Worm (Caenorhabditis elegans) whole organism, L1 larva: ENCODE measurements around the gene psmd-9.

Source experiments
- C04F5.9 ChIP-seq: sonication (generic microtip); optimal IDR thresholded peaks from 2 replicates; lab custom pipeline; 2016; ENCODE audit warnings: missing genetic modification characterization, missing compliant biosample characterization
- C16A3.4 ChIP-seq: fragments of 150-350 bp; optimal IDR thresholded peaks from 2 replicates; lab custom pipeline; 2014; ENCODE audit warnings: missing biosample characterization, missing genetic modification characterization
- aly-2 ChIP-seq: fragments of 150-350 bp; optimal IDR thresholded peaks from 2 replicates; lab custom pipeline; 2014; ENCODE audit warnings: missing biosample characterization, missing genetic modification characterization
- ama-1 ChIP-seq: fragments of 150-350 bp; optimal IDR thresholded peaks from 2 replicates; lab custom pipeline; 2014
- ceh-8 ChIP-seq: fragments of 200-800 bp; sonication (Bioruptor generic); optimal IDR thresholded peaks from 2 replicates; lab custom pipeline; 2018; ENCODE audit warnings: mild to moderate bottlenecking, missing genetic modification characterization, moderate library complexity, missing compliant biosample characterization
- ces-1 ChIP-seq: fragments of 150-350 bp; optimal IDR thresholded peaks from 2 replicates; lab custom pipeline; 2014; ENCODE audit warnings: missing biosample characterization, missing genetic modification reagents, missing genetic modification characterization
- dsc-1 ChIP-seq: sonication (generic microtip); optimal IDR thresholded peaks from 2 replicates; lab custom pipeline; 2016; ENCODE audit warnings: mild to moderate bottlenecking, missing genetic modification characterization, missing compliant biosample characterization
- efl-1 ChIP-seq, 4 experiments: fragments of 150-350 bp; optimal IDR thresholded peaks in 3 of 4; peaks in 1 of 4; 1 replicate in 1 of 4; 2 replicates in 3 of 4; lab custom pipeline; 2014; ENCODE audit warnings: missing biosample characterization in 2 of 4, missing genetic modification characterization in 2 of 4, missing genetic modification reagents in 2 of 4
- egl-13 ChIP-seq: sonication (generic microtip); optimal IDR thresholded peaks from 2 replicates; lab custom pipeline; 2016; ENCODE audit warnings: missing genotype, missing genetic modification reagents, missing genetic modification characterization, missing compliant biosample characterization
- elt-3 ChIP-seq, 6 experiments: fragments of 150-350 bp in 1 of 6; sonication (generic microtip); optimal IDR thresholded peaks; 2 replicates each; lab custom pipeline; 2017 to 2018; ENCODE audit warnings: missing biosample characterization in 6 of 6, missing genetic modification characterization in 6 of 6, inconsistent platforms in 1 of 6
- fkh-8 ChIP-seq: sonication (generic microtip); optimal IDR thresholded peaks from 2 replicates; lab custom pipeline; 2016; ENCODE audit warnings: mild to moderate bottlenecking, missing genetic modification characterization, missing compliant biosample characterization
- hlh-4 ChIP-seq: sonication (generic microtip); optimal IDR thresholded peaks from 2 replicates; lab custom pipeline; 2016; ENCODE audit warnings: mild to moderate bottlenecking, missing genetic modification characterization, missing compliant biosample characterization
- jun-1 ChIP-seq: fragments of 150-350 bp; optimal IDR thresholded peaks from 2 replicates; lab custom pipeline; 2014; ENCODE audit warnings: missing biosample characterization, missing genetic modification reagents, missing genetic modification characterization
- lin-13 ChIP-seq: fragments of 150-350 bp; optimal IDR thresholded peaks from 2 replicates; lab custom pipeline; 2014; ENCODE audit warnings: missing biosample characterization, missing genetic modification reagents, missing genetic modification characterization
- lin-14 ChIP-seq: fragments of 200-800 bp; sonication (Bioruptor generic); optimal IDR thresholded peaks from 2 replicates; lab custom pipeline; 2018; ENCODE audit warnings: mild to moderate bottlenecking, missing genetic modification characterization, moderate library complexity, missing compliant biosample characterization
- lin-15B ChIP-seq: fragments of 150-350 bp; sonication (generic microtip); optimal IDR thresholded peaks from 3 replicates; lab custom pipeline; 2014; ENCODE audit warnings: missing biosample characterization, missing genetic modification characterization
- lin-35 ChIP-seq, 2 experiments: fragments of 150-350 bp; optimal IDR thresholded peaks; 2 replicates each; lab custom pipeline; 2014; ENCODE audit warnings: missing biosample characterization in 2 of 2, missing genetic modification characterization in 2 of 2, missing genetic modification reagents in 2 of 2
- mep-1 ChIP-seq: fragments of 150-350 bp; optimal IDR thresholded peaks from 2 replicates; lab custom pipeline; 2014; ENCODE audit warnings: missing biosample characterization, missing genetic modification characterization
- nhr-71 ChIP-seq: sonication (generic microtip); optimal IDR thresholded peaks from 2 replicates; lab custom pipeline; 2016; ENCODE audit warnings: mild to moderate bottlenecking, missing genetic modification characterization, moderate library complexity, missing compliant biosample characterization
- nhr-77 ChIP-seq: fragments of 150-350 bp; optimal IDR thresholded peaks from 2 replicates; lab custom pipeline; 2014; ENCODE audit warnings: missing biosample characterization, missing genetic modification characterization
- pag-3 ChIP-seq: sonication (generic microtip); optimal IDR thresholded peaks from 2 replicates; lab custom pipeline; 2017; ENCODE audit warnings: missing genetic modification characterization, mild to moderate bottlenecking, missing compliant biosample characterization, antibody characterized with exemption, borderline replicate concordance; ENCODE audit not compliant: insufficient read depth
- snpc-4 ChIP-seq: fragments of 150-350 bp; optimal IDR thresholded peaks from 2 replicates; lab custom pipeline; 2014; ENCODE audit warnings: missing biosample characterization, missing genetic modification characterization
- snu-23 ChIP-seq: sonication (generic microtip); optimal IDR thresholded peaks from 2 replicates; lab custom pipeline; 2016; ENCODE audit warnings: missing genetic modification characterization, missing compliant biosample characterization
- swsn-7 ChIP-seq: sonication (generic microtip); optimal IDR thresholded peaks from 2 replicates; lab custom pipeline; 2016; ENCODE audit warnings: missing genetic modification characterization, missing compliant biosample characterization
- tbx-2 ChIP-seq: sonication (generic microtip); optimal IDR thresholded peaks from 2 replicates; lab custom pipeline; 2016; ENCODE audit warnings: missing genetic modification characterization, missing compliant biosample characterization
- tlp-1 ChIP-seq: fragments of 150-350 bp; optimal IDR thresholded peaks from 2 replicates; lab custom pipeline; 2014; ENCODE audit warnings: missing biosample characterization, missing genetic modification characterization
- unc-86 ChIP-seq: sonication (generic microtip); optimal IDR thresholded peaks from 2 replicates; lab custom pipeline; 2016; ENCODE audit warnings: missing genetic modification characterization, missing compliant biosample characterization
- unc-98 ChIP-seq: fragments of 200-800 bp; sonication (Bioruptor generic); IDR thresholded peaks from 2 replicates; pipeline ENCODE4 v1.3.6; 2022; ENCODE audit warnings: missing genetic modification characterization, missing compliant biosample characterization
- zag-1 ChIP-seq: fragments of 150-350 bp; optimal IDR thresholded peaks from 2 replicates; lab custom pipeline; 2014; ENCODE audit warnings: missing biosample characterization, missing genetic modification characterization
- ztf-11 ChIP-seq, 2 experiments: sonication (generic microtip); optimal IDR thresholded peaks; 2 replicates each; lab custom pipeline; 2016 to 2017; ENCODE audit warnings: missing genetic modification characterization in 2 of 2, missing biosample characterization in 1 of 2, missing compliant biosample characterization in 1 of 2

psmd-9 gene

ce11 chrII:6930072-6930471 is 28.2 kb downstream of the psmd-9 start:
- TF ChIP-seq nhr-71 (tag; lab: Kevin White, UChicago) (peak; percentile 1), ces-1 (GFP tag; lab: Kevin White, UChicago) (no peak), mep-1 (peak; percentile 7), ztf-11 (tag; optimal IDR thresholded peaks at IDR 0.05; lab: Kevin White, UChicago) (no peak), pag-3 (tag; lab: Kevin White, UChicago) (no peak), snpc-4 (tag; lab: Kevin White, UChicago) (peak; percentile 19), lin-14 (GFP tag; lab: Kevin White, UChicago) (peak; percentile 17), aly-2 (tag; lab: Kevin White, UChicago) (no peak), elt-3 (tag; optimal IDR thresholded peaks at IDR 0.05; lab: Kevin White, UChicago) (no peak), lin-13 (no peak), unc-98 (no peak), efl-1 (optimal IDR thresholded peaks at IDR 0.05; lab: Kevin White, UChicago) (no peak), efl-1 (GFP tag; optimal IDR thresholded peaks at IDR 0.05 in 1 of 2; lab: Kevin White, UChicago) (no peak)

DNA sequence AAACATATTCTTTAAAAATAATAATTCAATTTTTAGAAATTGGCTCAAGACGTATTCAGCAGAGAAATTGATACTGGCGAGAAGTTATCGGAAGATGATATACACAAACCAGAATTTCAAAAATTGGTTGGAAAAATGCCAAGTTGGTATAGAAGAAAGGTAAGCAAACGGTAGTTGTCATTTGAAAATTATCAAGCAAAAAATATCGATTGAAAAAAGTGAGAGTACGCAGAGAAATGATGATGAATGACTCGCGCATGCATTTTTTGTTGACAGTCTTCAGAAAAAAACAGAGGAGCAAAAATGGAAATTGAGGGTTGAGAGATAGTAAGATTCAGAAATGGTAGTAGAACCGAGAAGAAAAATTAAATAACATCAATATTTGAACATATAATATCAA is 31.1 kb downstream of the psmd-9 start:
- TF ChIP-seq zag-1 (tag; lab: Kevin White, UChicago) (no peak), efl-1 (optimal IDR thresholded peaks at IDR 0.05; lab: Kevin White, UChicago) (no peak), efl-1 (GFP tag; optimal IDR thresholded peaks at IDR 0.05 in 1 of 2; lab: Kevin White, UChicago) (peak in 1 of 2 experiments; percentile 11)

- peak; percentile 5 for TF ChIP-seq lin-14 (GFP tag; lab: Kevin White, UChicago)
- no peak for TF ChIP-seq tlp-1
- no peak for TF ChIP-seq snu-23 (GFP tag; lab: Kevin White, UChicago)
- no peak for TF ChIP-seq nhr-77 (tag; lab: Kevin White, UChicago)
Measured at ce11 chrII:6934729-6935128, 32.8 kb downstream of the psmd-9 start.

DNA sequence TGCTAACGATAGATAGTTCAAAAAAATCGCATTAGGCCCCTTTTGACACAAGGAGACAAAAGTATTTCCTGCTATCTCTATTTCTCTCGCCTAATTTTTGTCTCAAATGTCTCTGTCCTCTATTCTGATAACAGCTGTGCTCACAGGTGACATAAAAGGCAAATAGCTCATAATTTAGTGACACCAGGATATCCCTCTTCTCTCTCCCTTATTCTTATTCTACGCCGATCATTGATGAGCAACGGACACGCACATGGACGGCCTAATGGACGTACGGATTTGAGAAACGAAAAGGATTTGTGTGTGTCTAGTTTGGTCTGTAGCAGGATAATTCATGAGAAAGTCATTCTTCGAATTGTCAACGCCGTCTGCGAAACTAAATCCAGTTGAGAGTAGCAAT is 34.1 kb downstream of the psmd-9 start:
- TF ChIP-seq lin-35 (GFP tag; optimal IDR thresholded peaks at IDR 0.05; lab: Kevin White, UChicago) (no peak), lin-15B (no peak), unc-86 (peak; percentile 36), efl-1 (optimal IDR thresholded peaks at IDR 0.05; lab: Kevin White, UChicago) (no peak), efl-1 (GFP tag; optimal IDR thresholded peaks at IDR 0.05 in 1 of 2; lab: Kevin White, UChicago) (peak in 1 of 2 experiments; percentile 88), nhr-77 (tag; lab: Kevin White, UChicago) (no peak), dsc-1 (tag; lab: Kevin White, UChicago) (peak; percentile 41), egl-13 (tag; lab: Kevin White, UChicago) (peak; percentile 19), ama-1 (lab: Kevin White, UChicago) (no peak), ztf-11 (tag; optimal IDR thresholded peaks at IDR 0.05; lab: Kevin White, UChicago) (peak in 1 of 2 experiments; percentile 50), tbx-2 (tag; lab: Kevin White, UChicago) (peak; percentile 29)

DNA sequence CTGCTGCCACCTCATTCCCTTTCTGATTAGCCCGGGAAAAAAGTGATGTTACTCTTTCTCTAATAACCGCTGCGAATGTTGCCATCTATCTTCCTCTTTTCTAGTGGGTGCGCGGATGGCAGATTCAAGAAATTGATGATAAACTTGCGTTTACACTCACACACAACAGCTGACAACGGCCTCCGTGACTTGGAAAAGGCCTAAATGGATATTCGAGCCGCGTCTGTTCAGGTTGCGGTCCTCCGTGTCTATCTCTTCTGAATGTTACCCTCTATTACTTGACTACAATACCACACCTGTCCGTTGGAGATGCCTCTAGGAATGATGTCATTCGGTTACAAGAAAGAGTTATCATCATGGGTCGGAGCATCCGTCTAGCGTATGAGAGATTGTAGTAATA is 34.6 kb downstream of the psmd-9 start:
- TF ChIP-seq efl-1 (optimal IDR thresholded peaks at IDR 0.05; lab: Kevin White, UChicago) = no peak
- peak in 1 of 2 experiments; percentile 71 for TF ChIP-seq efl-1 (GFP tag; optimal IDR thresholded peaks at IDR 0.05 in 1 of 2; lab: Kevin White, UChicago)
- peak; percentile 4 for TF ChIP-seq nhr-71 (tag; lab: Kevin White, UChicago)
- TF ChIP-seq swsn-7 = no peak

- no peak for TF ChIP-seq nhr-77 (tag; lab: Kevin White, UChicago)
- peak; percentile 32 for TF ChIP-seq dsc-1 (tag; lab: Kevin White, UChicago)
- peak; percentile 2 for TF ChIP-seq fkh-8 (tag; lab: Kevin White, UChicago)
- TF ChIP-seq, all 84 proteins: peak for 2
Measured at ce11 chrII:6937057-6937456, 35.2 kb downstream of the psmd-9 start.

DNA sequence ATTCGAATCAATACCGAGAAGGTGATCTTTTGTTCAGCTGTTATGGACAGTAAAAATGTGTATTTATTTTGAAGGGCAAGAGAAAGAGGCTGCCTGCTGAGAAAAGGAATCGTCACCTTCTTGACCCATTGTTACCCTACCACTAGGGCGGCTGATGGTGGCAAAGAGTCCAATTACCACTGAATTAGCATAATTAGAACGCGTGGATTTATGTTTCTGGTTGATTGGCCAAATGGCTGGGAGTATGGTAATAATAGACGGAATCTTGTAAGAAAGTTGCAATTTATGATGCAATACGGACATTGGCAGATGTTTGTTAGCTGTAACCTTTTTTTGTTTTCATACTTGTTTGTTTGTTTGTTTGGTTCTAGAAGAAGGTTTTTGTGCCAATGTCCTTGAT is 38.0 kb downstream of the psmd-9 start:
- TF ChIP-seq ceh-8 (GFP tag; lab: Kevin White, UChicago) (no peak), jun-1 (tag; lab: Kevin White, UChicago) (no peak), C16A3.4 (tag; lab: Kevin White, UChicago) (no peak), hlh-4 (tag; lab: Kevin White, UChicago) (no peak), C04F5.9 (tag; lab: Kevin White, UChicago) (no peak), lin-14 (GFP tag; lab: Kevin White, UChicago) (peak; percentile 3)
